Worm (Caenorhabditis elegans) whole organism, midembryonic: ENCODE data around the gene fbxa-183.

Experiments
- T22C8.4 ChIP-seq: fragments of 200-800 bp; sonication (Bioruptor generic); IDR thresholded peaks from 2 replicates; pipeline ENCODE4 v1.3.6; 2022; ENCODE audit warnings: missing genetic modification characterization, missing compliant biosample characterization
- cog-1 ChIP-seq: sonication (generic microtip); optimal IDR thresholded peaks from 2 replicates; lab custom pipeline; 2016; ENCODE audit warnings: missing genetic modification characterization, missing compliant biosample characterization
- flt-1 ChIP-seq: fragments of 200-800 bp; sonication (Bioruptor generic); IDR thresholded peaks from 2 replicates; pipeline ENCODE4 v1.3.6; 2022; ENCODE audit warnings: missing genetic modification characterization, missing compliant biosample characterization
- klf-2 ChIP-seq: fragments of 200-800 bp; sonication (Bioruptor generic); conservative IDR thresholded peaks from 2 replicates; pipeline ENCODE4 v1.3.6; 2022; ENCODE audit warnings: missing genetic modification reagents, missing genetic modification characterization, missing compliant biosample characterization
- med-1 ChIP-seq: sonication (generic microtip); optimal IDR thresholded peaks from 2 replicates; lab custom pipeline; 2017; ENCODE audit warnings: missing genetic modification characterization, mild to moderate bottlenecking, missing compliant biosample characterization, antibody characterized with exemption, missing genetic modification reagents; ENCODE audit not compliant: insufficient read depth
- ref-1 ChIP-seq: fragments of 200-800 bp; sonication (Bioruptor generic); conservative IDR thresholded peaks from 2 replicates; pipeline ENCODE4 v1.3.6; 2022; ENCODE audit warnings: missing genetic modification reagents, missing genetic modification characterization, missing compliant biosample characterization
- tab-1 ChIP-seq: fragments of 200-800 bp; sonication (Bioruptor generic); IDR thresholded peaks from 2 replicates; pipeline ENCODE4 v1.3.6; 2022; ENCODE audit warnings: missing genetic modification characterization, missing compliant biosample characterization
- ztf-23 ChIP-seq: fragments of 200-800 bp; sonication (Bioruptor generic); IDR thresholded peaks from 2 replicates; pipeline ENCODE4 v1.3.6; 2022; ENCODE audit warnings: missing genetic modification reagents, missing genetic modification characterization, missing compliant biosample characterization
- ztf-29 ChIP-seq: fragments of 200-800 bp; sonication (Bioruptor generic); IDR thresholded peaks from 2 replicates; pipeline ENCODE4 v1.3.6; 2022; ENCODE audit warnings: missing genetic modification reagents, missing genetic modification characterization, missing compliant biosample characterization

Gene fbxa-183

ce11 chrV:5813060-5813659 lies 30.6 kb upstream of the fbxa-183 start, which contains the start of gene ZC250.4:
Gene ZC250.4 (minus strand): TSS chrV:5813137.
- no peak for TF ChIP-seq cog-1
- TF ChIP-seq flt-1: no peak
- TF ChIP-seq tab-1 (GFP tag; lab: Robert Waterston, UW): no peak
- no peak for TF ChIP-seq ztf-29 (GFP tag; lab: Robert Waterston, UW)
- TF ChIP-seq med-1: no peak
- TF ChIP-seq ref-1 (GFP tag; lab: Robert Waterston, UW): no peak
- no peak for TF ChIP-seq ztf-23 (GFP tag; lab: Robert Waterston, UW)

DNA sequence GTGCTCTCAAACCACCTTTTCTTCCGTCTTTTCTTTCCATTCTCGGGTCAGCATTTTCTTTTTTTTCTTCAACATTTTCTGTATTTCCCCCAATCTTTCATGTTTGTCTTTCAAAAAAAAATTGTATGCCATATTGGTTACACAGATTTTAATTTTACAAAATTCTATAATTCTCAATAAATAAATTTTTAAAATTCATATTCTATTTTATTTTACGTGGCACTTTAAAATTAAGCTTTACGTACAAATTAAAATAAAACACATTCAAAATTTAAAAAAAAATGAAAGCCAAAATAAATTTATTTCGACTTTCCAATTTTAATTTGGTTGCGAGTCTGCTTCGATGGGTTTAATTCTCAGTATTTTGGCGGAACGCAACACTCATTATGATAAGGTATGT lies 22.9 kb upstream of the fbxa-183 start, which contains the start of gene ZC250.5:
TSS of gene ZC250.5 (plus strand) at position 301 of the 400 bp plus-strand sequence.
- TF ChIP-seq klf-2 (GFP tag; lab: Robert Waterston, UW) (no peak), cog-1 (no peak), flt-1 (no peak)

- TF ChIP-seq cog-1 (no peak), flt-1 (no peak), med-1 (no peak), tab-1 (GFP tag; lab: Robert Waterston, UW) (no peak), ztf-23 (GFP tag; lab: Robert Waterston, UW) (no peak), klf-2 (GFP tag; lab: Robert Waterston, UW) (no peak), T22C8.4 (GFP tag; lab: Robert Waterston, UW) (no peak), ref-1 (GFP tag; lab: Robert Waterston, UW) (no peak), ztf-29 (GFP tag; lab: Robert Waterston, UW) (no peak)
These were observed 16.8 kb upstream of the fbxa-183 start, which contains the start of gene cyn-17 for ce11 chrV:5799373-5799772. Gene cyn-17 (plus strand): TSS chrV:5799673.

- TF ChIP-seq tab-1 (GFP tag; lab: Robert Waterston, UW): no peak
- no peak for TF ChIP-seq med-1
- no peak for TF ChIP-seq cog-1
- TF ChIP-seq klf-2 (GFP tag; lab: Robert Waterston, UW): no peak
- no peak for TF ChIP-seq flt-1
- TF ChIP-seq ref-1 (GFP tag; lab: Robert Waterston, UW): no peak
- TF ChIP-seq ztf-23 (GFP tag; lab: Robert Waterston, UW): no peak
- no peak for TF ChIP-seq T22C8.4 (GFP tag; lab: Robert Waterston, UW)
- no peak for TF ChIP-seq ztf-29 (GFP tag; lab: Robert Waterston, UW)
These were observed 15.5 kb upstream of the fbxa-183 start, which contains the start of gene nstp-3 for ce11 chrV:5798132-5798531. Gene nstp-3 (minus strand): TSS chrV:5798232.

- no peak for TF ChIP-seq T22C8.4 (GFP tag; lab: Robert Waterston, UW)
- TF ChIP-seq flt-1: no peak
- no peak for TF ChIP-seq ref-1 (GFP tag; lab: Robert Waterston, UW)
- no peak for TF ChIP-seq tab-1 (GFP tag; lab: Robert Waterston, UW)
- TF ChIP-seq med-1: no peak
- no peak for TF ChIP-seq ztf-23 (GFP tag; lab: Robert Waterston, UW)
- TF ChIP-seq ztf-29 (GFP tag; lab: Robert Waterston, UW): no peak
- TF ChIP-seq klf-2 (GFP tag; lab: Robert Waterston, UW): no peak
- TF ChIP-seq cog-1: no peak
These were observed 9.4 kb upstream of the fbxa-183 start, which contains the start of gene ZC250.2 for ce11 chrV:5792031-5792430. Gene ZC250.2 (plus strand): TSS chrV:5792331.

DNA sequence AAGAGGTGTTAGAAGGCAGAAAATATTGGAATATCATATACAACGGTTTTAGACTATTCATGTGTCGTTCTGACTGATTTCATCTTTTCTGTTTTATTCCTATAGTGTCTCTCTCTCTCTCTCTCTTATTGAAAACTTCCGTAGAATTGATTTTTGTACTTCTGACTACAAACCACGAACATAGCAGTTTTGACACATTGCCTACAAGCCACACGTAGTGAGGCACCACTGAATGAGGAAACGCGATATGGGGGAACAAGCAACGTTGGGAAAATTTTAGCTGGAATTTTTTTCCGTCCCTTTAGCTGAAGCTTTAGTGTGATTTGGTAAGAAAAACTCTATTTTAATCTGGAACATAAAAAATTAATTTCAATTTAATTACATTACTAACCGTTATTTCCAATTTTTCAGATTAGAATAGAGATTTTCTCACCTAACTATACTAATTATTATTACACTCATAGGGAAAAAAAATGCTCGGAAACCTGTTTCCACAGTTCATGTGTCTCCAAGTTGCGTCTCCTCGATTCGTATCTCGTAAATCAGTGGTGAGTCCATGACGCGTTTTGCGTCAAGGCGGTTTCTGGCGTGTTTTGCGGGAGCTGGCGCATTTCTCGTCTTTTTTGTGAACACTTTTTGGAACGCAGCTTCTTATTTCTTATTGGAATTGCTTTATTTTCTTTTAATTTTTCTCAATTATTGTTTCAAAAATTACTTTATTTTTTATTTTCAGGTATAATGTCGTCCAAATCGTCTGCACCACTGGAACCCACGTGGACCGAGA lies 8.1 kb upstream of the fbxa-183 start, which contains the start of the genes nhr-142 and F44E7.9:
TSS of gene nhr-142 (minus strand) at position 57 of the 784 bp plus-strand sequence.
TSS of gene F44E7.9 (plus strand) at position 734 of the 784 bp plus-strand sequence.
- no peak for TF ChIP-seq ztf-29 (GFP tag; lab: Robert Waterston, UW)
- TF ChIP-seq cog-1: peak; percentile 33
- peak; percentile 79 for TF ChIP-seq ztf-23 (GFP tag; lab: Robert Waterston, UW)
- TF ChIP-seq klf-2 (GFP tag; lab: Robert Waterston, UW): no peak

- TF ChIP-seq tab-1 (GFP tag; lab: Robert Waterston, UW): no peak
- TF ChIP-seq ztf-29 (GFP tag; lab: Robert Waterston, UW): no peak
- TF ChIP-seq klf-2 (GFP tag; lab: Robert Waterston, UW): no peak
- TF ChIP-seq cog-1: no peak
- TF ChIP-seq flt-1: no peak
- TF ChIP-seq T22C8.4 (GFP tag; lab: Robert Waterston, UW): no peak
- TF ChIP-seq ztf-23 (GFP tag; lab: Robert Waterston, UW): no peak
- TF ChIP-seq ref-1 (GFP tag; lab: Robert Waterston, UW): no peak
- TF ChIP-seq med-1: no peak
These were observed 6.1 kb upstream of the fbxa-183 start for ce11 chrV:5788650-5789049.

DNA sequence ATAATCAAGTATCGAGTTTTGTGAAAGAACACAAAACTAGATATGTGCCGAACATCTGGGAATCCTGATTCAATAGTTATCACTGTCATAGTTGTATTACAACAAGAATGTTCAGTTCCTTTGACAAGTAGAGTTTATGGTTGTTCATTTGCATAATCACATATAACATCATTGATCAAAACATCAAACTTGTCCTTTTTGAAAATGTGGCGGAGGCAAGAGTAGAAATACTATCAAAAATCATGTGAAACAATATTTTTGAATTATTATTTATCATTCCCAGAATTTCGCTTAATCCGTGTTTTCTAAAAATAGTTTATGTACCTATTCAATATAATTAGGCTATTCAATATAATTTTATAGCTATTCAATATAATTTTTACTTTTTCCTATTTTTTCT lies 2.8 kb upstream of the fbxa-183 start, which contains the start of gene F44E7.7:
TSS of gene F44E7.7 (minus strand) at position 101 of the 400 bp plus-strand sequence.
- no peak for TF ChIP-seq med-1
- TF ChIP-seq flt-1: no peak
- no peak for TF ChIP-seq T22C8.4 (GFP tag; lab: Robert Waterston, UW)
- TF ChIP-seq tab-1 (GFP tag; lab: Robert Waterston, UW): no peak
- TF ChIP-seq ztf-23 (GFP tag; lab: Robert Waterston, UW): no peak
- no peak for TF ChIP-seq klf-2 (GFP tag; lab: Robert Waterston, UW)
- no peak for TF ChIP-seq cog-1
- no peak for TF ChIP-seq ztf-29 (GFP tag; lab: Robert Waterston, UW)
- TF ChIP-seq ref-1 (GFP tag; lab: Robert Waterston, UW): no peak

- TF ChIP-seq tab-1 (GFP tag; lab: Robert Waterston, UW): no peak
- no peak for TF ChIP-seq ztf-29 (GFP tag; lab: Robert Waterston, UW)
- TF ChIP-seq klf-2 (GFP tag; lab: Robert Waterston, UW): no peak
- no peak for TF ChIP-seq T22C8.4 (GFP tag; lab: Robert Waterston, UW)
- TF ChIP-seq ztf-23 (GFP tag; lab: Robert Waterston, UW): no peak
- no peak for TF ChIP-seq flt-1
- TF ChIP-seq ref-1 (GFP tag; lab: Robert Waterston, UW): no peak
These were observed 1.8 kb downstream of the fbxa-183 start, which contains the start of gene F44E7.5 for ce11 chrV:5780713-5781360. Gene F44E7.5 (minus strand): TSS chrV:5780922.
